Worm (Caenorhabditis elegans): ENCODE measurements around the gene tag-77.

tag-77 gene

DNA sequence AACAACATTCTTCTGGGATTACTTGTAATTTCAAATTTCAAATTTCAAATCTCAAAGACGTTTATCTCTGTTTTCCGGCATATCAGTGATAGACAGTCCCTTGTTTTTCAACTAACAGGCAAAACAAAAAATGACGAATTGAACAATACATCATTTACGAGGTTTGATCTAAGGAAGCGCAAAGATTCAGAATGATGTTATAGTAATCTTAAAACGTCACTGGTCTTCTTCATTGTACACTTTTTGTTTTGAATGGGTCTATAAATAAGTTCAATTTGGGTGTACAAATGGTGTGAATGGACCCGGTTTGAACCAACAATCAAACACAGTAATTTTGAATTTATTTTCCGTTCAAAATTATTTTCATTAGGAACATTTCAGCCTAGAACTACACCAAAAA, 13.6 kb upstream of the tag-77 start:
- TF ChIP-seq ceh-39 (tag; optimal IDR thresholded peaks at IDR 0.05) (no peak), ces-1 (GFP tag; optimal IDR thresholded peaks at IDR 0.05) (no peak), M03D4.4 (tag; optimal IDR thresholded peaks at IDR 0.05) (no peak), ham-2 (GFP tag; optimal IDR thresholded peaks at IDR 0.05) (no peak), lsy-2 (tag; optimal IDR thresholded peaks at IDR 0.05) (no peak), elt-1 (tag; optimal IDR thresholded peaks at IDR 0.05; ENCODE audit: borderline replicate concordance, insufficient read depth) (no peak), zip-8 (tag; optimal IDR thresholded peaks at IDR 0.05) (no peak), ceh-43 (GFP tag; optimal IDR thresholded peaks at IDR 0.05) (no peak), nhr-2 (tag; optimal IDR thresholded peaks at IDR 0.05) (no peak), hlh-1 (tag; optimal IDR thresholded peaks at IDR 0.05) (no peak), lin-13 (tag; optimal IDR thresholded peaks at IDR 0.05) (no peak), nhr-28 (tag; optimal IDR thresholded peaks at IDR 0.05) (no peak), ztf-11 (tag; optimal IDR thresholded peaks at IDR 0.05) (no peak), snpc-4 (tag; optimal IDR thresholded peaks at IDR 0.05) (no peak), mls-2 (tag; optimal IDR thresholded peaks at IDR 0.05) (no peak), nhr-12 (tag; optimal IDR thresholded peaks at IDR 0.05) (no peak), blmp-1 (tag; optimal IDR thresholded peaks at IDR 0.05) (no peak), cnd-1 (tag; optimal IDR thresholded peaks at IDR 0.05) (no peak)

DNA sequence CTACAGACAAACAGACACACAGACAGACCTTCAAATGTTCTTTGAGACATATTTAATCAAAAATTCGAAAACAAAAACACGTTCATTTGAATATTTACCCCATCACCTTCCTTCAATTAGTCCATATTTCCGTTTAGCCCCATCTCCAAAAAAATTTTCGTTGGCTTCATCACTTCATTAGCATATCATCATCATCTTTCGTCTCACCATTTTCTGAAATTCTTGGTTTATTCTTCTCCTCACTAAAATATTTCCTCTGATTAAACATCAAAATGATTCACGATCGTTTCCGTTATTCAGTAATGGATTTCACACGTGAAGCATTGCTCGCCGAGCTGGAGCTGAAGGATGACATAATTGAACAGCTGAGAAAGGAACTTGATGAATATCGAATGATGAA, 10.2 kb upstream of the tag-77 start, which contains the start of gene pkg-2:
pkg-2 (plus strand) TSS at position 301 of the 400 bp plus-strand sequence.
- no peak for TF ChIP-seq ces-1 (GFP tag; optimal IDR thresholded peaks at IDR 0.05)
- no peak for TF ChIP-seq bed-3 (GFP tag; optimal IDR thresholded peaks at IDR 0.05)
- TF ChIP-seq nhr-2 (tag; optimal IDR thresholded peaks at IDR 0.05), result no peak
- no peak for TF ChIP-seq lin-32 (GFP tag; optimal IDR thresholded peaks at IDR 0.05)
- no peak for TF ChIP-seq mls-2 (tag; optimal IDR thresholded peaks at IDR 0.05)
- TF ChIP-seq blmp-1 (tag; optimal IDR thresholded peaks at IDR 0.05), result no peak
- no peak for TF ChIP-seq unc-39 (tag; optimal IDR thresholded peaks at IDR 0.05)
- no peak for TF ChIP-seq ceh-39 (tag; optimal IDR thresholded peaks at IDR 0.05)
- TF ChIP-seq sem-2 (GFP tag; optimal IDR thresholded peaks at IDR 0.05), result no peak
- TF ChIP-seq unc-62 (GFP tag; optimal IDR thresholded peaks at IDR 0.05), result no peak
- no peak for TF ChIP-seq sptf-1 (tag; optimal IDR thresholded peaks at IDR 0.05)
- no peak for TF ChIP-seq elt-3 (tag; optimal IDR thresholded peaks at IDR 0.05)
- TF ChIP-seq tbx-8 (GFP tag; optimal IDR thresholded peaks at IDR 0.05), result no peak
- no peak for TF ChIP-seq nhr-237 (tag; optimal IDR thresholded peaks at IDR 0.05)
- no peak for TF ChIP-seq lsy-2 (tag; optimal IDR thresholded peaks at IDR 0.05)
- no peak for TF ChIP-seq nhr-28 (tag; optimal IDR thresholded peaks at IDR 0.05)
- no peak for TF ChIP-seq nhr-12 (tag; optimal IDR thresholded peaks at IDR 0.05)
- no peak for TF ChIP-seq mab-5 (tag; optimal IDR thresholded peaks at IDR 0.05)

DNA sequence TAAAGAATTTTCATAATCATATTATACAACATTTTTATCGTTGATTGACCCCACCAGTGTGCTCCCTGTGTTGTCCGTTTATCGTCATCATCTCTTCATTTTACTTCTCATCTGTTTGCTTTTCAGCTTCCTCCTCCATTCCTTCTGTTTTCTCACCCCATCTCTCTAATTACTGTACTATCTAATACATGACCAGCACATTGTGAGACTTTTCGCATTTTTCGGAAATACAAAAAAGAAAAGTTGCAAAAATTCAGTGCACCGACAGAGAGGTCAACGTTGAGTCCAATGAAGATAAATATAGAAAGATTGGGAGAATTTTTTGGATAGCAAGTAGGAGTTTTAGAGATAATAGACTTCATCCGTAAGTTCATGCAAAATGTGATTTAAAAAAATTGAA, 9.6 kb upstream of the tag-77 start:
- TF ChIP-seq snpc-4 (tag; optimal IDR thresholded peaks at IDR 0.05), result no peak
- TF ChIP-seq tbx-8 (GFP tag; optimal IDR thresholded peaks at IDR 0.05), result no peak
- TF ChIP-seq zip-8 (tag; optimal IDR thresholded peaks at IDR 0.05), result no peak

DNA sequence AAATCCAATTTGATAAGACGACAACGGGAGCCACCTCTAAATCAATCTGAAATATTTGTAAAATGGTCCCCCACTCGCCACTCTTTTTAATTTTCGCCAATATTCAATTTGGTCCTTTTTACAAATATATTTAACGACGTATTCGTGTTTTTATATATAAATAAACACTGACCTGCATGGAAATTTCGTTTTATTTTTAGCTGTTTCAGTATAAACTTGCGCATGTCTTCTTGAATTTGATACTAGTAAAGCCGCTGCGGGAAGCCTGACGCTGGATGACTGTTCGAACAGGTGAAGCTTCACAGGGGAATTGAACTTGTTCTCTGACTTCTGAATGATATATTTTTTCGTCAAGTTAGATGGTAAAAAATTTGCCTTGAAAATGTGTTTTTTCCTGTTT, 4.2 kb upstream of the tag-77 start:
- TF ChIP-seq mep-1 (tag; optimal IDR thresholded peaks at IDR 0.05), result no peak
- no peak for TF ChIP-seq lsy-2 (tag; optimal IDR thresholded peaks at IDR 0.05)
- TF ChIP-seq bed-3 (GFP tag; optimal IDR thresholded peaks at IDR 0.05), result no peak
- no peak for TF ChIP-seq cnd-1 (tag; optimal IDR thresholded peaks at IDR 0.05)
- no peak for TF ChIP-seq unc-39 (tag; optimal IDR thresholded peaks at IDR 0.05)
- no peak for TF ChIP-seq sptf-1 (tag; optimal IDR thresholded peaks at IDR 0.05)
- TF ChIP-seq lin-13 (tag; optimal IDR thresholded peaks at IDR 0.05), result no peak
- no peak for TF ChIP-seq M03D4.4 (tag; optimal IDR thresholded peaks at IDR 0.05)
- TF ChIP-seq ces-1 (GFP tag; optimal IDR thresholded peaks at IDR 0.05), result no peak
- TF ChIP-seq elt-1 (tag; optimal IDR thresholded peaks at IDR 0.05; ENCODE audit: borderline replicate concordance, insufficient read depth), result no peak
- no peak for TF ChIP-seq ham-2 (GFP tag; optimal IDR thresholded peaks at IDR 0.05)
- no peak for TF ChIP-seq ceh-39 (tag; optimal IDR thresholded peaks at IDR 0.05)
- TF ChIP-seq hlh-1 (tag; optimal IDR thresholded peaks at IDR 0.05), result no peak
- no peak for TF ChIP-seq drap-1 (GFP tag; optimal IDR thresholded peaks at IDR 0.05)
- TF ChIP-seq elt-3 (tag; optimal IDR thresholded peaks at IDR 0.05), result no peak
- TF ChIP-seq ceh-43 (GFP tag; optimal IDR thresholded peaks at IDR 0.05), result no peak
- no peak for TF ChIP-seq nhr-76 (tag; optimal IDR thresholded peaks at IDR 0.05)
- TF ChIP-seq ceh-83 (GFP tag; optimal IDR thresholded peaks at IDR 0.05), result no peak
- TF ChIP-seq nhr-12 (tag; optimal IDR thresholded peaks at IDR 0.05), result no peak

DNA sequence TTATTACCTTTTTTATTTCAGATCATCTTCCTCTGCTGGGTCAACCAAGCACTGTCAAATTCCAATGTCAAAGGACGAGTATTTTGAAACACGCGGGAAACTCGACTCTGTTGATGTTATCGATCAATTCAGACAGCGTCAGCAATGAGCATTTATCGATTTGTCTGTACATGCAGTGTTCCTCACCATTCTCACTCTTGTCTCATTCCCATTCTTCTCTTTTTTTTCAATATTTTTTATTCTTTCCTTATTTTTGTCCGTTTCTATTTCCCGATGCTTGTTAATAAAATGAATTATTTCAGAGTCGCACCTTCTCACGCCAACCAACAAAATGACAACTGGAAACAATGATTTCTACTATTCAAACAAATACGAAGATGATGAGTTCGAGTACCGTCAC, 3.3 kb upstream of the tag-77 start, which contains the start of gene cks-1:
cks-1 (plus strand) TSS at position 301 of the 400 bp plus-strand sequence.
- TF ChIP-seq sptf-1 (tag; optimal IDR thresholded peaks at IDR 0.05), result no peak
- no peak for TF ChIP-seq unc-62 (GFP tag; optimal IDR thresholded peaks at IDR 0.05)
- TF ChIP-seq ces-1 (GFP tag; optimal IDR thresholded peaks at IDR 0.05), result no peak
- TF ChIP-seq lin-13 (tag; optimal IDR thresholded peaks at IDR 0.05), result no peak
- TF ChIP-seq ceh-83 (GFP tag; optimal IDR thresholded peaks at IDR 0.05), result no peak
- no peak for TF ChIP-seq ztf-11 (tag; optimal IDR thresholded peaks at IDR 0.05)
- no peak for TF ChIP-seq sem-2 (GFP tag; optimal IDR thresholded peaks at IDR 0.05)
- TF ChIP-seq hlh-1 (tag; optimal IDR thresholded peaks at IDR 0.05), result no peak
- no peak for TF ChIP-seq mab-5 (tag; optimal IDR thresholded peaks at IDR 0.05)
- no peak for TF ChIP-seq tbx-8 (GFP tag; optimal IDR thresholded peaks at IDR 0.05)
- no peak for TF ChIP-seq nhr-28 (tag; optimal IDR thresholded peaks at IDR 0.05)
- no peak for TF ChIP-seq snpc-4 (tag; optimal IDR thresholded peaks at IDR 0.05)
- no peak for TF ChIP-seq nhr-237 (tag; optimal IDR thresholded peaks at IDR 0.05)
- TF ChIP-seq M03D4.4 (tag; optimal IDR thresholded peaks at IDR 0.05), result no peak
- no peak for TF ChIP-seq mep-1 (tag; optimal IDR thresholded peaks at IDR 0.05)
- no peak for TF ChIP-seq blmp-1 (tag; optimal IDR thresholded peaks at IDR 0.05)
- no peak for TF ChIP-seq mls-2 (tag; optimal IDR thresholded peaks at IDR 0.05)
- no peak for TF ChIP-seq elt-1 (tag; optimal IDR thresholded peaks at IDR 0.05; ENCODE audit: borderline replicate concordance, insufficient read depth)
- no peak for TF ChIP-seq lin-32 (GFP tag; optimal IDR thresholded peaks at IDR 0.05)
